Worm (Caenorhabditis elegans) whole organism, L4 larva: Measurements from ENCODE around the gene syx-2.
A peak's percentile ranks its signal among the peaks of the same experiment; 100 is the strongest.

Experiments
- F10B5.3 ChIP-seq: sonication (generic microtip); optimal IDR thresholded peaks from 2 replicates; lab custom pipeline; 2016; ENCODE audit warnings: mild to moderate bottlenecking, missing genetic modification characterization, missing compliant biosample characterization
- F37D6.2 ChIP-seq: sonication (generic microtip); optimal IDR thresholded peaks from 2 replicates; lab custom pipeline; 2016; ENCODE audit warnings: mild to moderate bottlenecking, missing genetic modification characterization, missing compliant biosample characterization
- Y105C5A.15 ChIP-seq: fragments of 200-800 bp; sonication (Bioruptor generic); IDR thresholded peaks from 2 replicates; pipeline ENCODE4 v1.3.6; 2022; ENCODE audit warnings: missing genetic modification characterization, missing compliant biosample characterization
- Y48G9A.11 ChIP-seq: fragments of 200-800 bp; sonication (Bioruptor generic); IDR thresholded peaks from 2 replicates; pipeline ENCODE4 v1.3.6; 2022; ENCODE audit warnings: missing genetic modification reagents, missing genetic modification characterization, missing compliant biosample characterization
- ZK337.2 ChIP-seq: fragments of 200-800 bp; sonication (Bioruptor generic); IDR thresholded peaks from 2 replicates; pipeline ENCODE4 v1.3.6; 2022; ENCODE audit warnings: missing genetic modification reagents, missing genetic modification characterization, missing compliant biosample characterization
- aha-1 ChIP-seq: fragments of 150-350 bp; peaks from one replicate; lab custom pipeline; 2014; ENCODE audit warnings: missing biosample characterization, missing genetic modification characterization
- arid-1 ChIP-seq: fragments of 200-800 bp; sonication (Bioruptor generic); conservative IDR thresholded peaks from 2 replicates; pipeline ENCODE4 v1.3.6; 2022; ENCODE audit warnings: missing genetic modification reagents, missing genetic modification characterization, missing compliant biosample characterization
- attf-4 ChIP-seq: sonication (generic microtip); optimal IDR thresholded peaks from 3 replicates; lab custom pipeline; 2017; ENCODE audit warnings: missing biosample characterization, missing genetic modification characterization
- ceh-20 ChIP-seq: fragments of 200-800 bp; sonication (Bioruptor generic); IDR thresholded peaks from 2 replicates; pipeline ENCODE4 v1.3.6; 2022; ENCODE audit warnings: missing genetic modification reagents, missing genetic modification characterization, missing compliant biosample characterization
- ceh-28 ChIP-seq: fragments of 150-350 bp; optimal IDR thresholded peaks from 2 replicates; lab custom pipeline; 2014; ENCODE audit warnings: missing biosample characterization, missing genetic modification reagents, missing genetic modification characterization
- ceh-32 ChIP-seq: sonication (generic microtip); optimal IDR thresholded peaks from 2 replicates; lab custom pipeline; 2016; ENCODE audit warnings: mild to moderate bottlenecking, missing genetic modification characterization, missing compliant biosample characterization; ENCODE audit not compliant: poor library complexity
- ceh-62 ChIP-seq: sonication (generic microtip); optimal IDR thresholded peaks from 2 replicates; lab custom pipeline; 2017; ENCODE audit warnings: missing biosample characterization, missing genetic modification characterization
- cey-2 ChIP-seq: sonication (generic microtip); optimal IDR thresholded peaks from 3 replicates; lab custom pipeline; 2017; ENCODE audit warnings: missing genetic modification characterization, mild to moderate bottlenecking, missing compliant biosample characterization, antibody characterized with exemption, borderline replicate concordance; ENCODE audit not compliant: insufficient read depth
- daf-16 ChIP-seq, 3 experiments: sonication (generic microtip); optimal IDR thresholded peaks; 2 replicates each; lab custom pipeline; 2016 to 2017; ENCODE audit warnings: missing genetic modification characterization in 3 of 3, missing genetic modification reagents in 3 of 3, mild to moderate bottlenecking in 2 of 3, missing compliant biosample characterization in 2 of 3, missing biosample characterization in 1 of 3, moderate library complexity in 1 of 3
- daf-19 ChIP-seq: fragments of 200-800 bp; sonication (Bioruptor generic); conservative IDR thresholded peaks from 2 replicates; pipeline ENCODE4 v1.3.6; 2022; ENCODE audit warnings: missing genetic modification characterization, missing compliant biosample characterization
- dmd-9 ChIP-seq: fragments of 200-800 bp; sonication (Bioruptor generic); IDR thresholded peaks from 2 replicates; pipeline ENCODE4 v1.3.6; 2022; ENCODE audit warnings: missing genetic modification reagents, missing genetic modification characterization, missing compliant biosample characterization
- dpl-1 ChIP-seq: fragments of 150-350 bp; optimal IDR thresholded peaks from 2 replicates; lab custom pipeline; 2014; ENCODE audit warnings: missing biosample characterization, missing genetic modification reagents, missing genetic modification characterization
- dve-1 ChIP-seq: sonication (generic microtip); optimal IDR thresholded peaks from 2 replicates; lab custom pipeline; 2017; ENCODE audit warnings: antibody characterized with exemption, mild to moderate bottlenecking, missing genetic modification characterization, missing compliant biosample characterization; ENCODE audit not compliant: insufficient read depth
- egl-27 ChIP-seq: sonication (generic microtip); optimal IDR thresholded peaks from 3 replicates; lab custom pipeline; 2017; ENCODE audit warnings: missing biosample characterization, missing genetic modification reagents, missing genetic modification characterization
- egl-43 ChIP-seq: fragments of 200-800 bp; sonication (Bioruptor generic); IDR thresholded peaks from 2 replicates; pipeline ENCODE4 v1.3.6; 2022; ENCODE audit warnings: missing genetic modification reagents, missing genetic modification characterization, missing compliant biosample characterization
- fos-1 ChIP-seq: fragments of 150-350 bp; optimal IDR thresholded peaks from 2 replicates; lab custom pipeline; 2014; ENCODE audit warnings: missing biosample characterization, missing genetic modification characterization
- hlh-30 ChIP-seq: sonication (generic microtip); optimal IDR thresholded peaks from 2 replicates; lab custom pipeline; 2017; ENCODE audit warnings: antibody characterized with exemption, mild to moderate bottlenecking, missing genetic modification characterization, missing compliant biosample characterization; ENCODE audit not compliant: insufficient read depth
- hmg-1.1 ChIP-seq: fragments of 200-800 bp; sonication (Bioruptor generic); IDR thresholded peaks from 2 replicates; pipeline ENCODE4 v1.3.6; 2022; ENCODE audit warnings: missing genetic modification reagents, missing genetic modification characterization, missing compliant biosample characterization
- lin-1 ChIP-seq: fragments of 200-800 bp; sonication (Bioruptor generic); IDR thresholded peaks from 2 replicates; pipeline ENCODE4 v1.3.6; 2022; ENCODE audit warnings: missing genetic modification reagents, missing genetic modification characterization, missing compliant biosample characterization
- lin-13 ChIP-seq: fragments of 150-350 bp; optimal IDR thresholded peaks from 2 replicates; lab custom pipeline; 2014; ENCODE audit warnings: missing biosample characterization, missing genetic modification reagents, missing genetic modification characterization
- lin-15B ChIP-seq: fragments of 150-350 bp; sonication (generic microtip); optimal IDR thresholded peaks from 3 replicates; lab custom pipeline; 2014; ENCODE audit warnings: missing biosample characterization, missing genetic modification characterization
- madf-9 ChIP-seq: fragments of 200-800 bp; sonication (Bioruptor generic); conservative IDR thresholded peaks from 2 replicates; pipeline ENCODE4 v1.3.6; 2022; ENCODE audit warnings: missing genetic modification reagents, missing genetic modification characterization, missing compliant biosample characterization
- mdl-1 ChIP-seq, 2 experiments: fragments of 150-350 bp in 1 of 2; sonication (generic microtip) in 1 of 2; optimal IDR thresholded peaks; 2 replicates each; lab custom pipeline; 2014 to 2017; ENCODE audit warnings: missing biosample characterization in 2 of 2, missing genetic modification characterization in 2 of 2
- nhr-102 ChIP-seq: sonication (generic microtip); optimal IDR thresholded peaks from 2 replicates; lab custom pipeline; 2016; ENCODE audit warnings: mild to moderate bottlenecking, missing genetic modification characterization, moderate library complexity, missing compliant biosample characterization
- nhr-11 ChIP-seq: fragments of 150-350 bp; optimal IDR thresholded peaks from 2 replicates; lab custom pipeline; 2014; ENCODE audit warnings: missing biosample characterization, missing genetic modification characterization
- nhr-41 ChIP-seq: fragments of 200-800 bp; sonication (Bioruptor generic); IDR thresholded peaks from 2 replicates; pipeline ENCODE4 v1.3.6; 2022; ENCODE audit warnings: missing genetic modification reagents, missing genetic modification characterization, missing compliant biosample characterization
- nhr-48 ChIP-seq: sonication (generic microtip); optimal IDR thresholded peaks from 2 replicates; lab custom pipeline; 2016; ENCODE audit warnings: mild to moderate bottlenecking, missing genetic modification characterization, missing compliant biosample characterization
- nhr-6 ChIP-seq: fragments of 150-350 bp; optimal IDR thresholded peaks from 2 replicates; lab custom pipeline; 2014; ENCODE audit warnings: missing biosample characterization, missing genetic modification characterization
- php-3 ChIP-seq: fragments of 200-800 bp; sonication (Bioruptor generic); IDR thresholded peaks from 2 replicates; pipeline ENCODE4 v1.3.6; 2022; ENCODE audit warnings: missing genetic modification reagents, missing genetic modification characterization, missing compliant biosample characterization
- pqm-1 ChIP-seq: sonication (generic microtip); optimal IDR thresholded peaks from 2 replicates; lab custom pipeline; 2017; ENCODE audit warnings: missing biosample characterization, missing genetic modification characterization
- rbr-2 ChIP-seq: sonication (generic microtip); optimal IDR thresholded peaks from 2 replicates; lab custom pipeline; 2016; ENCODE audit warnings: missing genotype, missing genetic modification characterization, missing compliant biosample characterization
- set-16 ChIP-seq: fragments of 200-800 bp; sonication (Bioruptor generic); IDR thresholded peaks from 2 replicates; pipeline ENCODE4 v1.3.6; 2022; ENCODE audit warnings: missing genetic modification reagents, missing genetic modification characterization, missing compliant biosample characterization
- spr-1 ChIP-seq: sonication (generic microtip); optimal IDR thresholded peaks from 2 replicates; lab custom pipeline; 2016; ENCODE audit warnings: mild to moderate bottlenecking, missing genetic modification characterization, missing compliant biosample characterization
- spr-3 ChIP-seq: fragments of 200-800 bp; sonication (Bioruptor generic); optimal IDR thresholded peaks from 2 replicates; lab custom pipeline; 2018; ENCODE audit warnings: mild to moderate bottlenecking, missing genetic modification characterization, missing compliant biosample characterization
- unc-62 ChIP-seq, 3 experiments: fragments of 150-350 bp in 1 of 3; sonication (generic microtip); optimal IDR thresholded peaks in 2 of 3; peaks in 1 of 3; 1 replicate in 1 of 3; 2 replicates in 2 of 3; lab custom pipeline; 2014 to 2017; ENCODE audit warnings: missing biosample characterization in 3 of 3, missing genetic modification characterization in 3 of 3, missing genetic modification reagents in 3 of 3, missing genotype in 1 of 3
- vab-7 ChIP-seq: fragments of 200-800 bp; sonication (Bioruptor generic); IDR thresholded peaks from 2 replicates; pipeline ENCODE4 v1.3.6; 2022; ENCODE audit warnings: missing genetic modification reagents, missing genetic modification characterization, missing compliant biosample characterization
- zfp-2 ChIP-seq: sonication (generic microtip); optimal IDR thresholded peaks from 2 replicates; lab custom pipeline; 2016; ENCODE audit warnings: mild to moderate bottlenecking, missing genetic modification characterization, missing compliant biosample characterization

Gene syx-2

DNA sequence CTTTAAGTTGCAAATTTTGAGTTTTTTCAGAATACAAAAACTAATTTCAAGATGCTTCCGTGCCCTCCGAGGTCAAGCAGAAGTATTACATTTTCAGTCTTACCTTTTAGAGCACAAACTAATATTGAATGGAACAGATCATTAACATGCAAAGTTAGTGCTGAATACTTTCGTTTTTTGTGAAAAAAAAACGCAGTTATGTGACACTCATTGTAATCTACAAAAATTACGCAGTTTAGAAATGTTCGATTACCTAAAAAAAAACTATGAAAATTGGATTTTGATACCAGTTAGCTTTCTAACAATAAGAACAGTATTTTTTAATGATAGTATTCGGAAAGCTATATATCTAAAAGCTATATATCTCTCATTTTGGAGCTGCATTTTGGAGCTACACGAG, 18.1 kb upstream of the syx-2 start:
- TF ChIP-seq aha-1 (tag; lab: Kevin White, UChicago), result peak; percentile 92
- no peak for TF ChIP-seq egl-27 (tag; lab: Kevin White, UChicago)
- no peak for TF ChIP-seq attf-4
- no peak for TF ChIP-seq vab-7
- no peak for TF ChIP-seq unc-62 (GFP tag; optimal IDR thresholded peaks at IDR 0.05 in 1 of 2; lab: Kevin White, UChicago)
- no peak for TF ChIP-seq unc-62 (tag; optimal IDR thresholded peaks at IDR 0.05; lab: Kevin White, UChicago)
- no peak for TF ChIP-seq daf-16 (GFP tag; optimal IDR thresholded peaks at IDR 0.05; lab: Kevin White, UChicago)
- TF ChIP-seq daf-16 (tag; optimal IDR thresholded peaks at IDR 0.05; lab: Kevin White, UChicago), result no peak
- no peak for TF ChIP-seq php-3 (GFP tag; lab: Robert Waterston, UW)
- no peak for TF ChIP-seq nhr-102 (tag; lab: Kevin White, UChicago)
- no peak for TF ChIP-seq nhr-48 (tag; lab: Kevin White, UChicago)

DNA sequence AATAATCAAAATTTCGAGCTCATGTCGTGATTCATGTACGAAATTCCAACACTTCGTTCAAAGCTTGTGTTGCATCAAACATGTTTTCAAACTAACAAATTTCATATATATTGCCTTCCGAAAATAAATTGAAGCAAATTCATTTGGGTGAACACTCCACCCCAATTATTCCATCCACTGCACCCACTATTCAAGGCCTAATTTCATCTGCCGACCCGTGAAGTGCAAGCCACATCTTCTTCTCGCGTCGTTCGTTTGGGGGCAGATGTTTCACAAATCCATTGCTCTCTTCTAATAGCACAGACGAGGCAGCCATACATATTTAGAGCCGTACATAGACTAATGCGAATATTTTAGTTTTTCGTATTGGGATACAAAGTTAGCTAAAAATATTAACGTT, 15.8 kb upstream of the syx-2 start:
- TF ChIP-seq hmg-1.1 (GFP tag; lab: Robert Waterston, UW) (no peak), ZK337.2 (GFP tag; lab: Robert Waterston, UW) (no peak), aha-1 (tag; lab: Kevin White, UChicago) (no peak), Y105C5A.15 (GFP tag; lab: Robert Waterston, UW) (no peak), vab-7 (no peak)
- TF ChIP-seq, all 104 proteins: peak for 0

DNA sequence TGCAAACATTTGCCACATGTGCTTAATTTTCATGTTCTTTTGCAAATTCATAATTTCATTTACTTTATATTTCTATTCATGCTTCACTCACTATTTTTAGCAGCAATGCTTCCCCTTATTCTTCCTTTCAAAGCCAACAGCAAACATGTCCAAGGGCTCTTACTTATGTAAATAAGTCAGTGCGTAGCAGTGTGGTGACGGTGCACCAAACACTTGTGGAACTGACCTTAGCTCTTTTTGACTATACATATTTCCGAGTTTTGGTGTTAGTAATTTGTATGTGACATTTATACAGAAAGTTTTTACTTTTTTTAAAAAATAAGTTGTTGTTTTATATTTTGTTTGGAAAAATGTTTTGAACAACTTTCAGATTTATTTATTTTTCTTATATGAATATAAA, 14.9 kb upstream of the syx-2 start:
- TF ChIP-seq aha-1 (tag; lab: Kevin White, UChicago) (peak; percentile 95), rbr-2 (tag; lab: Kevin White, UChicago) (no peak), cey-2 (no peak), fos-1 (tag; lab: Kevin White, UChicago) (no peak)

DNA sequence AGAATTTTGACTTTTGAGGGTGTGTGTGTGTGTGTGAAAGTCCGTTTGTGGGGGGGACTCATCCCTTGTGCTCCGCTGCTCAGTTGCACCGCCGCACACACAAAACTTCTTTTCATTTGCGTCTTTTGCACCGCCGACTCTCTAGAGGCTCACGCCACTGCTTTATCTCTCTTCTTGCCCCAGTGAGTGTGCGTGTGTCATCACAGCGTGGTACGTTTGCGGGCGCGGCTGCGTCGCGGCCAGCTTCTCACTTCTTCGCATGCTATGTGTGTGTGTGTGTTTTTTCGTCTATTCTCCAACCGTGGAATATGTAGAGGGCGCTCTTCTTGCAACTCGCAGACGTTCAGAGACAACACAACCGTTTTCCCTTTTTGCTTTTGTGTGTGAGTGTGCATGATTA, 14.4 kb upstream of the syx-2 start:
- TF ChIP-seq ceh-62 (tag; lab: Kevin White, UChicago) (no peak), dve-1 (tag; lab: Kevin White, UChicago) (peak; percentile 45), nhr-41 (GFP tag; lab: Robert Waterston, UW) (no peak), pqm-1 (tag; lab: Kevin White, UChicago) (no peak), mdl-1 (tag; optimal IDR thresholded peaks at IDR 0.05; lab: Kevin White, UChicago) (peak; percentile 62 to 87), ceh-32 (no peak), nhr-102 (tag; lab: Kevin White, UChicago) (no peak), vab-7 (peak; percentile 35; the same call in 1 of the 2 replicates), zfp-2 (tag; lab: Kevin White, UChicago) (no peak), lin-1 (GFP tag; lab: Robert Waterston, UW) (no peak), spr-3 (no peak), nhr-48 (tag; lab: Kevin White, UChicago) (peak; percentile 28), dpl-1 (GFP tag; lab: Kevin White, UChicago) (peak; percentile 0), nhr-11 (tag; lab: Kevin White, UChicago) (peak; percentile 62), hlh-30 (tag; lab: Kevin White, UChicago) (peak; percentile 85), attf-4 (no peak), ZK337.2 (GFP tag; lab: Robert Waterston, UW) (no peak; the same call in 1 of the 2 replicates), Y48G9A.11 (GFP tag; lab: Robert Waterston, UW) (no peak), egl-43 (GFP tag; lab: Robert Waterston, UW) (peak; percentile 82), set-16 (peak; percentile 64), spr-1 (no peak), F37D6.2 (tag; lab: Kevin White, UChicago) (peak; percentile 69), cey-2 (no peak), daf-19 (no peak), ceh-28 (tag; lab: Kevin White, UChicago) (no peak), lin-13 (GFP tag; lab: Kevin White, UChicago) (peak; percentile 47), lin-15B (tag; lab: Kevin White, UChicago) (no peak), madf-9 (peak; percentile 40; the same call in 1 of the 2 replicates), ceh-20 (GFP tag; lab: Robert Waterston, UW) (peak; percentile 74), fos-1 (tag; lab: Kevin White, UChicago) (no peak), F10B5.3 (peak; percentile 2), nhr-6 (tag; lab: Kevin White, UChicago) (peak; percentile 64), dmd-9 (GFP tag; lab: Robert Waterston, UW) (no peak), daf-16 (GFP tag; optimal IDR thresholded peaks at IDR 0.05; lab: Kevin White, UChicago) (no peak), daf-16 (tag; optimal IDR thresholded peaks at IDR 0.05; lab: Kevin White, UChicago) (peak; percentile 25), arid-1 (GFP tag; lab: Robert Waterston, UW) (0 out of 2 replicates have a peak, but pooled peaks have one; percentile 31)
